Worm (Caenorhabditis elegans) whole organism, L1 larva: ENCODE data around the gene C17F4.2.

Source experiments
- F16B12.6 ChIP-seq: fragments of 150-350 bp; optimal IDR thresholded peaks from 2 replicates; lab custom pipeline; 2014; ENCODE audit warnings: missing biosample characterization, missing genetic modification characterization
- aly-2 ChIP-seq: fragments of 150-350 bp; optimal IDR thresholded peaks from 2 replicates; lab custom pipeline; 2014; ENCODE audit warnings: missing biosample characterization, missing genetic modification characterization
- ama-1 ChIP-seq: fragments of 150-350 bp; optimal IDR thresholded peaks from 2 replicates; lab custom pipeline; 2014
- ceh-82 ChIP-seq, 3 experiments: fragments of 150-350 bp in 1 of 3; sonication (generic microtip) in 2 of 3; optimal IDR thresholded peaks; 2 replicates each; lab custom pipeline; 2014 to 2017; ENCODE audit warnings: missing biosample characterization in 3 of 3, missing genetic modification characterization in 3 of 3
- ces-1 ChIP-seq: fragments of 150-350 bp; optimal IDR thresholded peaks from 2 replicates; lab custom pipeline; 2014; ENCODE audit warnings: missing biosample characterization, missing genetic modification reagents, missing genetic modification characterization
- elt-3 ChIP-seq, 6 experiments: fragments of 150-350 bp in 1 of 6; sonication (generic microtip); optimal IDR thresholded peaks; 2 replicates each; lab custom pipeline; 2017 to 2018; ENCODE audit warnings: missing biosample characterization in 6 of 6, missing genetic modification characterization in 6 of 6, inconsistent platforms in 1 of 6
- fos-1 ChIP-seq: fragments of 150-350 bp; optimal IDR thresholded peaks from 2 replicates; lab custom pipeline; 2014; ENCODE audit warnings: missing biosample characterization, missing genetic modification characterization
- mef-2 ChIP-seq: fragments of 150-350 bp; optimal IDR thresholded peaks from 2 replicates; lab custom pipeline; 2014; ENCODE audit warnings: missing biosample characterization, missing genetic modification characterization
- nhr-11 ChIP-seq: fragments of 150-350 bp; optimal IDR thresholded peaks from 2 replicates; lab custom pipeline; 2014; ENCODE audit warnings: missing biosample characterization, missing genetic modification characterization
- nhr-28 ChIP-seq: fragments of 150-350 bp; optimal IDR thresholded peaks from 2 replicates; lab custom pipeline; 2014; ENCODE audit warnings: missing biosample characterization, missing genetic modification characterization
- pqm-1 ChIP-seq: sonication (generic microtip); optimal IDR thresholded peaks from 3 replicates; lab custom pipeline; 2017; ENCODE audit warnings: missing biosample characterization, missing genetic modification characterization
- skn-1 ChIP-seq: fragments of 150-350 bp; optimal IDR thresholded peaks from 2 replicates; lab custom pipeline; 2014; ENCODE audit warnings: missing biosample characterization, missing genetic modification characterization
- unc-62 ChIP-seq: fragments of 150-350 bp; optimal IDR thresholded peaks from 2 replicates; lab custom pipeline; 2014; ENCODE audit warnings: missing biosample characterization, missing genetic modification reagents, missing genetic modification characterization
- ztf-11 ChIP-seq, 2 experiments: sonication (generic microtip); optimal IDR thresholded peaks; 2 replicates each; lab custom pipeline; 2016 to 2017; ENCODE audit warnings: missing genetic modification characterization in 2 of 2, missing biosample characterization in 1 of 2, missing compliant biosample characterization in 1 of 2

DNA sequence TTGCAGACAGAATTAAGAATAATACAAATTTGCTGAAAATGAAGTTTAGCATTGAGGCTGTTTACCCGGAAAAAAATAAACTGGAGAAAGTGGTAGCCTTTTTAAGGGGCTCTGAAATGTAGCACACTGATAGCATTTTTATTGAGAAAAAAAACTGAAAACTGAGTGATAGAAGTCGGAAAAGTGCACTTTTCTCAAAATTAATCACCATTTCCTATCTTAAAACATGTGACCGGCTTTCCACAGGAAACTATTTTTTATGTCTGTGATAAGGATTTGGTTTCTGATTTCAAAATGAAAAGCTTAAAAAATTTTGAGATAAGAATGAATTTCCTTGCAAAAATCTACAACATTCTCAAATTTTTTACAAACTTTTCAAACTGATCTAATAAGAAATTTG is 27.7 kb upstream of the C17F4.2 start, which contains the start of gene ZC239.22:
- no peak for TF ChIP-seq mef-2 (tag; lab: Kevin White, UChicago)
- TF ChIP-seq fos-1: no peak
- no peak for TF ChIP-seq ztf-11 (tag; optimal IDR thresholded peaks at IDR 0.05; lab: Kevin White, UChicago)
- no peak for TF ChIP-seq ceh-82 (tag; optimal IDR thresholded peaks at IDR 0.05; lab: Kevin White, UChicago)
- no peak for TF ChIP-seq skn-1 (tag; lab: Kevin White, UChicago)
- no peak for TF ChIP-seq aly-2
- no peak for TF ChIP-seq ces-1
- no peak for TF ChIP-seq pqm-1 (tag; lab: Kevin White, UChicago)
- no peak for TF ChIP-seq elt-3 (tag; optimal IDR thresholded peaks at IDR 0.05; lab: Kevin White, UChicago)
- TF ChIP-seq nhr-11 (tag; lab: Kevin White, UChicago): no peak
- no peak for TF ChIP-seq unc-62 (GFP tag; lab: Kevin White, UChicago)
- no peak for TF ChIP-seq nhr-28
- TF ChIP-seq F16B12.6 (tag; lab: Kevin White, UChicago): no peak
- TF ChIP-seq ama-1: no peak
